Worm (Caenorhabditis elegans) whole organism, L1 larva: ENCODE results near the gene pqn-65.

Experiments used
- ceh-8 ChIP-seq: fragments of 200-800 bp; sonication (Bioruptor generic); optimal IDR thresholded peaks from 2 replicates; lab custom pipeline; 2018; ENCODE audit warnings: mild to moderate bottlenecking, missing genetic modification characterization, moderate library complexity, missing compliant biosample characterization
- ceh-88 ChIP-seq: fragments of 200-800 bp; sonication (Bioruptor generic); IDR thresholded peaks from 2 replicates; pipeline ENCODE4 v1.3.6; 2022; ENCODE audit warnings: missing genetic modification characterization, missing compliant biosample characterization
- efl-1 ChIP-seq, 4 experiments: fragments of 150-350 bp; optimal IDR thresholded peaks in 3 of 4; peaks in 1 of 4; 1 replicate in 1 of 4; 2 replicates in 3 of 4; lab custom pipeline; 2014; ENCODE audit warnings: missing biosample characterization in 2 of 4, missing genetic modification characterization in 2 of 4, missing genetic modification reagents in 2 of 4
- elt-2 ChIP-seq: sonication (generic microtip); optimal IDR thresholded peaks from 2 replicates; lab custom pipeline; 2016; ENCODE audit warnings: missing genetic modification characterization, mild to moderate bottlenecking, inconsistent platforms, missing compliant biosample characterization, missing genetic modification reagents
- elt-3 ChIP-seq, 6 experiments: fragments of 150-350 bp in 1 of 6; sonication (generic microtip); optimal IDR thresholded peaks; 2 replicates each; lab custom pipeline; 2017 to 2018; ENCODE audit warnings: missing biosample characterization in 6 of 6, missing genetic modification characterization in 6 of 6, inconsistent platforms in 1 of 6
- fkh-8 ChIP-seq: sonication (generic microtip); optimal IDR thresholded peaks from 2 replicates; lab custom pipeline; 2016; ENCODE audit warnings: mild to moderate bottlenecking, missing genetic modification characterization, missing compliant biosample characterization
- fos-1 ChIP-seq: fragments of 150-350 bp; optimal IDR thresholded peaks from 2 replicates; lab custom pipeline; 2014; ENCODE audit warnings: missing biosample characterization, missing genetic modification characterization
- grh-1 ChIP-seq: fragments of 200-800 bp; sonication (Bioruptor generic); IDR thresholded peaks from 2 replicates; pipeline ENCODE4 v1.3.6; 2022; ENCODE audit warnings: missing genetic modification reagents, missing genetic modification characterization, missing compliant biosample characterization
- hlh-4 ChIP-seq: sonication (generic microtip); optimal IDR thresholded peaks from 2 replicates; lab custom pipeline; 2016; ENCODE audit warnings: mild to moderate bottlenecking, missing genetic modification characterization, missing compliant biosample characterization
- jun-1 ChIP-seq: fragments of 150-350 bp; optimal IDR thresholded peaks from 2 replicates; lab custom pipeline; 2014; ENCODE audit warnings: missing biosample characterization, missing genetic modification reagents, missing genetic modification characterization
- lin-14 ChIP-seq: fragments of 200-800 bp; sonication (Bioruptor generic); optimal IDR thresholded peaks from 2 replicates; lab custom pipeline; 2018; ENCODE audit warnings: mild to moderate bottlenecking, missing genetic modification characterization, moderate library complexity, missing compliant biosample characterization
- lir-3 ChIP-seq: sonication (generic microtip); optimal IDR thresholded peaks from 2 replicates; lab custom pipeline; 2016; ENCODE audit warnings: mild to moderate bottlenecking, missing genetic modification characterization, moderate library complexity, missing compliant biosample characterization; ENCODE audit not compliant: poor library complexity
- lsy-2 ChIP-seq, 2 experiments: fragments of 150-350 bp; optimal IDR thresholded peaks; 2 replicates each; lab custom pipeline; 2014; ENCODE audit warnings: missing biosample characterization in 2 of 2, missing genetic modification characterization in 2 of 2
- mab-9 ChIP-seq: fragments of 200-800 bp; sonication (Bioruptor generic); IDR thresholded peaks from 2 replicates; pipeline ENCODE4 v1.3.6; 2022; ENCODE audit warnings: missing genetic modification reagents, missing genetic modification characterization, missing compliant biosample characterization
- mdl-1 ChIP-seq, 2 experiments: fragments of 150-350 bp; optimal IDR thresholded peaks; 2 replicates each; lab custom pipeline; 2014 to 2017; ENCODE audit warnings: missing biosample characterization in 2 of 2, missing genetic modification characterization in 2 of 2, inconsistent platforms in 1 of 2
- nhr-11 ChIP-seq: fragments of 150-350 bp; optimal IDR thresholded peaks from 2 replicates; lab custom pipeline; 2014; ENCODE audit warnings: missing biosample characterization, missing genetic modification characterization
- nhr-12 ChIP-seq: sonication (generic microtip); optimal IDR thresholded peaks from 2 replicates; lab custom pipeline; 2017; ENCODE audit warnings: missing biosample characterization, missing genetic modification characterization
- nhr-71 ChIP-seq: sonication (generic microtip); optimal IDR thresholded peaks from 2 replicates; lab custom pipeline; 2016; ENCODE audit warnings: mild to moderate bottlenecking, missing genetic modification characterization, moderate library complexity, missing compliant biosample characterization
- nhr-77 ChIP-seq: fragments of 150-350 bp; optimal IDR thresholded peaks from 2 replicates; lab custom pipeline; 2014; ENCODE audit warnings: missing biosample characterization, missing genetic modification characterization
- nhr-84 ChIP-seq: sonication (generic microtip); optimal IDR thresholded peaks from 2 replicates; lab custom pipeline; 2017; ENCODE audit warnings: missing biosample characterization, missing genetic modification characterization
- nhr-90 ChIP-seq: sonication (generic microtip); optimal IDR thresholded peaks from 2 replicates; lab custom pipeline; 2016; ENCODE audit warnings: mild to moderate bottlenecking, missing genetic modification characterization, missing compliant biosample characterization; ENCODE audit not compliant: poor library complexity
- snpc-4 ChIP-seq: fragments of 150-350 bp; optimal IDR thresholded peaks from 2 replicates; lab custom pipeline; 2014; ENCODE audit warnings: missing biosample characterization, missing genetic modification characterization
- sox-4 ChIP-seq: sonication (generic microtip); optimal IDR thresholded peaks from 2 replicates; lab custom pipeline; 2016; ENCODE audit warnings: missing genetic modification characterization, missing compliant biosample characterization
- swsn-7 ChIP-seq: sonication (generic microtip); optimal IDR thresholded peaks from 2 replicates; lab custom pipeline; 2016; ENCODE audit warnings: missing genetic modification characterization, missing compliant biosample characterization
- tlp-1 ChIP-seq: fragments of 150-350 bp; optimal IDR thresholded peaks from 2 replicates; lab custom pipeline; 2014; ENCODE audit warnings: missing biosample characterization, missing genetic modification characterization
- unc-62 ChIP-seq: fragments of 150-350 bp; optimal IDR thresholded peaks from 2 replicates; lab custom pipeline; 2014; ENCODE audit warnings: missing biosample characterization, missing genetic modification reagents, missing genetic modification characterization

pqn-65 gene

ce11 chrX:4564717-4565316 is 54.6 kb downstream of the pqn-65 start, which contains the start of gene amt-4 (continued):
- TF ChIP-seq efl-1 (optimal IDR thresholded peaks at IDR 0.05; lab: Kevin White, UChicago): no peak
- TF ChIP-seq efl-1 (GFP tag; optimal IDR thresholded peaks at IDR 0.05 in 1 of 2; lab: Kevin White, UChicago): no peak
- TF ChIP-seq nhr-90: peak; percentile 13
- no peak for TF ChIP-seq nhr-12 (tag; lab: Kevin White, UChicago)
- peak; percentile 31 for TF ChIP-seq nhr-71 (tag; lab: Kevin White, UChicago)
- TF ChIP-seq tlp-1 (tag; lab: Kevin White, UChicago): peak; percentile 27
- TF ChIP-seq elt-3 (tag; optimal IDR thresholded peaks at IDR 0.05; lab: Kevin White, UChicago): no peak
- TF ChIP-seq mdl-1 (tag; optimal IDR thresholded peaks at IDR 0.05; lab: Kevin White, UChicago): peak in 1 of 2 experiments; percentile 64
- TF ChIP-seq nhr-77 (tag; lab: Kevin White, UChicago): no peak
- TF ChIP-seq lir-3 (tag; lab: Kevin White, UChicago): no peak
- no peak for TF ChIP-seq nhr-84 (tag; lab: Kevin White, UChicago)
- no peak for TF ChIP-seq ceh-88 (GFP tag; lab: Robert Waterston, UW)
- TF ChIP-seq jun-1 (tag; lab: Kevin White, UChicago): peak; percentile 13
- TF ChIP-seq elt-2: peak; percentile 98

DNA sequence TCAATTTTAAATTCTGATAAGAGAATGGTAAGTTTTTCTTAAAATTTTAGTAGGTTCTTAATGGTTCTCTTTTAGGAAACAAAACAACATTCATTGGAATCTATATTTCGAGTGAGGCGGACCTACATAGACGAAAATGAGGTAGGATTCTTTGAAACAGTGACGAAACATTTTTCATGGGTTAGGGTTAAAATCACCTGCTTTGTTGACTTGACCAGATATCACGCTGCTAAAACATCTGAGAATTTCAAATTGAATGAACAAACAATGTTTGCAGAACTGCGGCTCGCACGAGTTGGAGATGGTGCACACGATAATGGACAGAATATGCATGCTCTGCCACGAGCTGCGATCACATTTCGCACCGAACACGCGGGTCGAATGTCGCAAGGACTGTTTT is 57.1 kb downstream of the pqn-65 start:
- TF ChIP-seq hlh-4 (peak; percentile 84), unc-62 (GFP tag; lab: Kevin White, UChicago) (no peak), grh-1 (GFP tag; lab: Robert Waterston, UW) (no peak), fkh-8 (tag; lab: Kevin White, UChicago) (no peak), swsn-7 (tag; lab: Kevin White, UChicago) (no peak), nhr-11 (tag; lab: Kevin White, UChicago) (no peak)

ce11 chrX:4561863-4562262 is 57.6 kb downstream of the pqn-65 start, which contains the start of gene C05E11.6:
Gene C05E11.6, plus strand, starts transcription at chrX:4562163.
- TF ChIP-seq fkh-8 (tag; lab: Kevin White, UChicago): no peak
- TF ChIP-seq lin-14 (GFP tag; lab: Kevin White, UChicago): no peak
- no peak for TF ChIP-seq snpc-4 (tag; lab: Kevin White, UChicago)
- no peak for TF ChIP-seq sox-4 (tag; lab: Kevin White, UChicago)
- no peak for TF ChIP-seq nhr-12 (tag; lab: Kevin White, UChicago)
- TF ChIP-seq fos-1: no peak
- TF ChIP-seq lsy-2 (tag; optimal IDR thresholded peaks at IDR 0.05; lab: Kevin White, UChicago): no peak
- no peak for TF ChIP-seq mab-9
- no peak for TF ChIP-seq ceh-8 (GFP tag; lab: Kevin White, UChicago)
- no peak for TF ChIP-seq unc-62 (GFP tag; lab: Kevin White, UChicago)
- TF ChIP-seq tlp-1 (tag; lab: Kevin White, UChicago): no peak
- TF ChIP-seq grh-1 (GFP tag; lab: Robert Waterston, UW): no peak
- TF ChIP-seq, all 84 proteins: peak for 0
